Worm (Caenorhabditis elegans): ENCODE results near the gene mboa-2.
A peak's percentile ranks its signal among the peaks of the same experiment; 100 is the strongest.

mboa-2 gene

ce11 chrV:11124922-11125321 is 2.6 kb upstream of the mboa-2 start, which contains the start of gene C06H2.2:
Gene C06H2.2, plus strand, starts transcription at chrV:11125222.
- TF ChIP-seq nhr-28 (tag; optimal IDR thresholded peaks at IDR 0.05) (no peak), M03D4.4 (tag; optimal IDR thresholded peaks at IDR 0.05) (no peak), sptf-1 (tag; optimal IDR thresholded peaks at IDR 0.05) (no peak), mls-2 (tag; optimal IDR thresholded peaks at IDR 0.05) (no peak), ham-2 (GFP tag; optimal IDR thresholded peaks at IDR 0.05) (no peak)

- no peak for TF ChIP-seq nhr-76 (tag; optimal IDR thresholded peaks at IDR 0.05)
- TF ChIP-seq ztf-11 (tag; optimal IDR thresholded peaks at IDR 0.05): no peak
- TF ChIP-seq mab-5 (tag; optimal IDR thresholded peaks at IDR 0.05): no peak
- no peak for TF ChIP-seq zip-8 (tag; optimal IDR thresholded peaks at IDR 0.05)
- no peak for TF ChIP-seq mls-2 (tag; optimal IDR thresholded peaks at IDR 0.05)
- TF ChIP-seq cnd-1 (tag; optimal IDR thresholded peaks at IDR 0.05): no peak
- TF ChIP-seq nhr-12 (tag; optimal IDR thresholded peaks at IDR 0.05): no peak
- TF ChIP-seq lsy-2 (tag; optimal IDR thresholded peaks at IDR 0.05): peak; percentile 33
- no peak for TF ChIP-seq nhr-2 (tag; optimal IDR thresholded peaks at IDR 0.05)
- TF ChIP-seq drap-1 (GFP tag; optimal IDR thresholded peaks at IDR 0.05): no peak
- TF ChIP-seq nhr-28 (tag; optimal IDR thresholded peaks at IDR 0.05): no peak
- TF ChIP-seq sem-2 (GFP tag; optimal IDR thresholded peaks at IDR 0.05): no peak
- TF ChIP-seq ceh-83 (GFP tag; optimal IDR thresholded peaks at IDR 0.05): no peak
- peak; percentile 12 for TF ChIP-seq sptf-1 (tag; optimal IDR thresholded peaks at IDR 0.05)
- no peak for TF ChIP-seq blmp-1 (tag; optimal IDR thresholded peaks at IDR 0.05)
- TF ChIP-seq elt-3 (tag; optimal IDR thresholded peaks at IDR 0.05): no peak
- peak; percentile 15 for TF ChIP-seq ceh-39 (tag; optimal IDR thresholded peaks at IDR 0.05)
- no peak for TF ChIP-seq flh-1 (GFP tag; optimal IDR thresholded peaks at IDR 0.05)
- peak; percentile 48 for TF ChIP-seq mep-1 (tag; optimal IDR thresholded peaks at IDR 0.05)
- TF ChIP-seq snpc-4 (tag; optimal IDR thresholded peaks at IDR 0.05): no peak
- no peak for TF ChIP-seq M03D4.4 (tag; optimal IDR thresholded peaks at IDR 0.05)
- TF ChIP-seq tbx-8 (GFP tag; optimal IDR thresholded peaks at IDR 0.05): no peak
- no peak for TF ChIP-seq lin-13 (tag; optimal IDR thresholded peaks at IDR 0.05)
- TF ChIP-seq pha-4 (tag; optimal IDR thresholded peaks at IDR 0.05): no peak
- TF ChIP-seq unc-120 (tag; optimal IDR thresholded peaks at IDR 0.05; ENCODE audit: poor library complexity, severe bottlenecking): no peak
- no peak for TF ChIP-seq unc-62 (GFP tag; optimal IDR thresholded peaks at IDR 0.05)
- no peak for TF ChIP-seq ces-1 (GFP tag; optimal IDR thresholded peaks at IDR 0.05)
- no peak for TF ChIP-seq lin-32 (GFP tag; optimal IDR thresholded peaks at IDR 0.05)
- no peak for TF ChIP-seq ceh-43 (GFP tag; optimal IDR thresholded peaks at IDR 0.05)
- TF ChIP-seq unc-39 (tag; optimal IDR thresholded peaks at IDR 0.05): no peak
- no peak for TF ChIP-seq ham-2 (GFP tag; optimal IDR thresholded peaks at IDR 0.05)
- TF ChIP-seq bed-3 (GFP tag; optimal IDR thresholded peaks at IDR 0.05): no peak
- no peak for TF ChIP-seq nhr-237 (tag; optimal IDR thresholded peaks at IDR 0.05)
- TF ChIP-seq elt-1 (tag; optimal IDR thresholded peaks at IDR 0.05; ENCODE audit: borderline replicate concordance, insufficient read depth): no peak
- peak; percentile 8 for TF ChIP-seq hlh-1 (tag; optimal IDR thresholded peaks at IDR 0.05)
Observed at ce11 chrV:11123817-11124337, 1.6 kb upstream of the mboa-2 start, which contains the start of the genes atp-5 and lmtr-3. Gene atp-5, minus strand, starts transcription at chrV:11123867. Gene lmtr-3, plus strand, starts transcription at chrV:11124186.

DNA sequence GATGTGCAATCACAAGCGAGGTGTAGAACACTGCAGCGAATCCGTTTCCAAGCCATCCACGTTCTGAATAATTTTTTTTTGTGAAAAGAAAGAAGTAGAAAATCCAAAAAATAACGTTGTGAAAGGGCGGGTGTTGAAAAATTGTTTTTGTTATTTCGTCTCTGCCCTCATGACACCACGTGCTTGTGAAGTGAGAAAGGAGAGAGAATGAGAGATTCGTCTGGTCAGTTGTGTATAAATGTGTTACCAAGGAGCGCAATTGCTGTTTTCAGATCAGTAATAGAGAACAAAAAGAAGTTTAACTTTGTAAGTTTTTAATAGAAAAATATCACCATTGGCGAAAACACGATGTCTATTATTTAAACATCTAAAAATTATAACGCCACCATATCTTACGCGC is 1.0 kb downstream of the mboa-2 start:
- TF ChIP-seq mep-1 (tag; optimal IDR thresholded peaks at IDR 0.05): peak; percentile 33
- TF ChIP-seq elt-1 (tag; optimal IDR thresholded peaks at IDR 0.05; ENCODE audit: borderline replicate concordance, insufficient read depth): no peak
- peak; percentile 56 for TF ChIP-seq hlh-1 (tag; optimal IDR thresholded peaks at IDR 0.05)
- TF ChIP-seq ceh-43 (GFP tag; optimal IDR thresholded peaks at IDR 0.05): no peak
- peak; percentile 84 for TF ChIP-seq ces-1 (GFP tag; optimal IDR thresholded peaks at IDR 0.05)

- TF ChIP-seq zip-8 (tag; optimal IDR thresholded peaks at IDR 0.05) (no peak), elt-1 (tag; optimal IDR thresholded peaks at IDR 0.05; ENCODE audit: borderline replicate concordance, insufficient read depth) (no peak), cnd-1 (tag; optimal IDR thresholded peaks at IDR 0.05) (no peak), hlh-1 (tag; optimal IDR thresholded peaks at IDR 0.05) (no peak), nhr-12 (tag; optimal IDR thresholded peaks at IDR 0.05) (no peak)
Observed at ce11 chrV:11119294-11119755, 3.0 kb downstream of the mboa-2 start, which contains the start of gene scb-1. Gene scb-1, minus strand, starts transcription at chrV:11119705.

All from whole organism, mixed stage, embryonic.